Worm (Caenorhabditis elegans) whole organism, late embryonic: ENCODE data around the gene F13A7.7.
"Not testable (repeated sequence)": the region's sequence is repeated elsewhere in the genome, so short reads cannot be mapped to it uniquely, and the experiment has no call there.

Source experiments
- gmeb-2 ChIP-seq: sonication (generic microtip); optimal IDR thresholded peaks from 2 replicates; lab custom pipeline; 2016; ENCODE audit warnings: missing genetic modification characterization, inconsistent platforms, missing compliant biosample characterization
- nfya-1 ChIP-seq: sonication (generic microtip); optimal IDR thresholded peaks from 2 replicates; lab custom pipeline; 2017; ENCODE audit warnings: missing genetic modification characterization, mild to moderate bottlenecking, missing compliant biosample characterization, antibody characterized with exemption, moderate library complexity
- pqm-1 ChIP-seq: sonication (generic microtip); optimal IDR thresholded peaks from 2 replicates; lab custom pipeline; 2016; ENCODE audit warnings: missing genetic modification characterization, missing compliant biosample characterization
- sox-4 ChIP-seq: sonication (generic microtip); optimal IDR thresholded peaks from 2 replicates; lab custom pipeline; 2017; ENCODE audit warnings: mild to moderate bottlenecking, missing genetic modification characterization, inconsistent platforms, missing compliant biosample characterization

DNA sequence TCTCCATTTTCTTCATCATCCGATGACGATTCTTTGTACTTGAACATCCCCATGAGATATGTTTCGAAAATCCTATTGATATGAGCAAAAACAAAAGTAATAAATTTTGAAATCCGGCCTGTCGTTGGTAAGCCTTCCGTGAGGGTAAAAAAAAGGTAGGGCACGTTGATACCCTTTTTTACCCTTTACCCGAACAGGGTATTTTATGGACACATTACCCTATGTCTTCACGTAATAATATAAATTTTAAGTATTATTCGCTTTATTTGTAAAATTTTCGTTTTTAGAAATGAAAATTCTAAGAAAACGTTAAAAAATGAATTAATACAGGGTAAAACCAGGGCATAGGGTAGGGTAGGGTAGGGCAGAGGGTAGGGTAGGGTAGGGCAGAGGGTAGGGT, at the start of gene F13A7.7:
- not testable (repeated sequence) for TF ChIP-seq gmeb-2 (tag; lab: Kevin White, UChicago); nfya-1 (tag; lab: Kevin White, UChicago); sox-4; pqm-1 (tag; lab: Kevin White, UChicago)
